Worm (Caenorhabditis elegans) whole organism, late embryonic: ENCODE results near the gene ZC487.1.

ENCODE experiments used
- C08G9.2 ChIP-seq: sonication (generic microtip); optimal IDR thresholded peaks from 2 replicates; lab custom pipeline; 2016; ENCODE audit warnings: mild to moderate bottlenecking, missing genetic modification characterization, moderate library complexity, missing compliant biosample characterization
- C38D4.7 ChIP-seq: fragments of 200-800 bp; sonication (Bioruptor generic); optimal IDR thresholded peaks from 2 replicates; lab custom pipeline; 2018; ENCODE audit warnings: mild to moderate bottlenecking, missing genetic modification characterization, moderate library complexity, missing compliant biosample characterization
- K02D7.2 ChIP-seq: sonication (generic microtip); optimal IDR thresholded peaks from 2 replicates; lab custom pipeline; 2017; ENCODE audit warnings: mild to moderate bottlenecking, missing genetic modification characterization, missing compliant biosample characterization
- T23F11.4 ChIP-seq: fragments of 200-800 bp; sonication (Bioruptor generic); optimal IDR thresholded peaks from 2 replicates; lab custom pipeline; 2018; ENCODE audit warnings: mild to moderate bottlenecking, missing genetic modification characterization, missing compliant biosample characterization
- ahr-1 ChIP-seq: sonication (generic microtip); optimal IDR thresholded peaks from 2 replicates; lab custom pipeline; 2016; ENCODE audit warnings: missing genetic modification characterization, missing compliant biosample characterization
- ceh-14 ChIP-seq: sonication (generic microtip); optimal IDR thresholded peaks from 2 replicates; lab custom pipeline; 2016; ENCODE audit warnings: missing genotype, missing genetic modification characterization, missing compliant biosample characterization
- ceh-30 ChIP-seq: fragments of 150-350 bp; optimal IDR thresholded peaks from 2 replicates; lab custom pipeline; 2014; ENCODE audit warnings: missing biosample characterization, missing genetic modification characterization
- ceh-31 ChIP-seq: sonication (generic microtip); optimal IDR thresholded peaks from 2 replicates; lab custom pipeline; 2016; ENCODE audit warnings: missing genetic modification characterization, missing compliant biosample characterization
- ceh-34 ChIP-seq: sonication (generic microtip); optimal IDR thresholded peaks from 2 replicates; lab custom pipeline; 2016; ENCODE audit warnings: mild to moderate bottlenecking, missing genetic modification characterization, missing compliant biosample characterization
- ceh-45 ChIP-seq: fragments of 200-800 bp; sonication (Bioruptor generic); IDR thresholded peaks from 2 replicates; pipeline ENCODE4 v1.3.6; 2022; ENCODE audit warnings: missing genetic modification reagents, missing genetic modification characterization, missing compliant biosample characterization
- ceh-48 ChIP-seq: sonication (generic microtip); optimal IDR thresholded peaks from 2 replicates; lab custom pipeline; 2016; ENCODE audit warnings: missing genetic modification characterization, inconsistent platforms, missing compliant biosample characterization
- ceh-6 ChIP-seq: fragments of 200-800 bp; sonication (Bioruptor generic); optimal IDR thresholded peaks from 2 replicates; lab custom pipeline; 2018; ENCODE audit warnings: mild to moderate bottlenecking, missing genetic modification characterization, missing compliant biosample characterization
- ceh-9 ChIP-seq: sonication (generic microtip); optimal IDR thresholded peaks from 2 replicates; lab custom pipeline; 2016; ENCODE audit warnings: mild to moderate bottlenecking, missing genetic modification characterization, inconsistent platforms, missing compliant biosample characterization
- dve-1 ChIP-seq: sonication (generic microtip); optimal IDR thresholded peaks from 2 replicates; lab custom pipeline; 2017; ENCODE audit warnings: antibody characterized with exemption, mild to moderate bottlenecking, missing genetic modification characterization, missing compliant biosample characterization
- elt-2 ChIP-seq: sonication (generic microtip); optimal IDR thresholded peaks from 2 replicates; lab custom pipeline; 2016; ENCODE audit warnings: missing genetic modification reagents, missing genetic modification characterization, missing compliant biosample characterization
- eyg-1 ChIP-seq: sonication (generic microtip); optimal IDR thresholded peaks from 2 replicates; lab custom pipeline; 2016; ENCODE audit warnings: missing genotype, missing genetic modification characterization, missing compliant biosample characterization
- fkh-10 ChIP-seq: fragments of 150-350 bp; optimal IDR thresholded peaks from 2 replicates; lab custom pipeline; 2014; ENCODE audit warnings: missing biosample characterization, missing genetic modification reagents, missing genetic modification characterization
- fkh-6 ChIP-seq: sonication (generic microtip); optimal IDR thresholded peaks from 2 replicates; lab custom pipeline; 2016; ENCODE audit warnings: missing genetic modification characterization, missing compliant biosample characterization
- gmeb-2 ChIP-seq: sonication (generic microtip); optimal IDR thresholded peaks from 2 replicates; lab custom pipeline; 2016; ENCODE audit warnings: missing genetic modification characterization, inconsistent platforms, missing compliant biosample characterization
- hlh-13 ChIP-seq: fragments of 200-800 bp; sonication (Bioruptor generic); optimal IDR thresholded peaks from 2 replicates; lab custom pipeline; 2018; ENCODE audit warnings: mild to moderate bottlenecking, missing genetic modification characterization, missing compliant biosample characterization
- hlh-6 ChIP-seq: sonication (generic microtip); optimal IDR thresholded peaks from 2 replicates; lab custom pipeline; 2016; ENCODE audit warnings: missing genotype, missing genetic modification characterization, missing compliant biosample characterization
- lim-6 ChIP-seq: sonication (generic microtip); optimal IDR thresholded peaks from 2 replicates; lab custom pipeline; 2016; ENCODE audit warnings: missing genetic modification characterization, missing compliant biosample characterization
- nfya-1 ChIP-seq: sonication (generic microtip); optimal IDR thresholded peaks from 2 replicates; lab custom pipeline; 2017; ENCODE audit warnings: missing genetic modification characterization, mild to moderate bottlenecking, missing compliant biosample characterization, antibody characterized with exemption, moderate library complexity
- pat-9 ChIP-seq: fragments of 200-800 bp; sonication (Bioruptor generic); optimal IDR thresholded peaks from 2 replicates; lab custom pipeline; 2018; ENCODE audit warnings: mild to moderate bottlenecking, missing genetic modification characterization, moderate library complexity, missing compliant biosample characterization
- pax-1 ChIP-seq: fragments of 150-350 bp; optimal IDR thresholded peaks from 2 replicates; lab custom pipeline; 2014; ENCODE audit warnings: missing biosample characterization, missing genetic modification characterization
- pha-4 ChIP-seq: fragments of 150-350 bp; optimal IDR thresholded peaks from 2 replicates; lab custom pipeline; 2018; ENCODE audit warnings: missing biosample characterization, missing genetic modification reagents, missing genetic modification characterization
- pros-1 ChIP-seq: fragments of 150-350 bp; optimal IDR thresholded peaks from 2 replicates; lab custom pipeline; 2014; ENCODE audit warnings: missing biosample characterization, missing genetic modification reagents, missing genetic modification characterization
- sdc-2 ChIP-seq: sonication (generic microtip); optimal IDR thresholded peaks from 2 replicates; lab custom pipeline; 2016; ENCODE audit warnings: missing genotype, missing genetic modification characterization, missing compliant biosample characterization
- syd-9 ChIP-seq: sonication (generic microtip); optimal IDR thresholded peaks from 2 replicates; lab custom pipeline; 2016; ENCODE audit warnings: mild to moderate bottlenecking, missing genetic modification characterization, moderate library complexity, missing compliant biosample characterization
- tbx-2 ChIP-seq: sonication (generic microtip); optimal IDR thresholded peaks from 2 replicates; lab custom pipeline; 2016; ENCODE audit warnings: missing genetic modification characterization, missing compliant biosample characterization
- tbx-7 ChIP-seq: sonication (generic microtip); optimal IDR thresholded peaks from 2 replicates; lab custom pipeline; 2016; ENCODE audit warnings: missing genotype, missing genetic modification characterization, missing compliant biosample characterization
- ttx-3 ChIP-seq: sonication (generic microtip); optimal IDR thresholded peaks from 2 replicates; lab custom pipeline; 2016; ENCODE audit warnings: missing genetic modification reagents, missing genetic modification characterization, missing compliant biosample characterization
- unc-3 ChIP-seq, 2 experiments: fragments of 200-800 bp in 1 of 2; sonication (Bioruptor generic) in 1 of 2; sonication (generic microtip) in 1 of 2; conservative IDR thresholded peaks in 1 of 2; optimal IDR thresholded peaks in 1 of 2; 2 replicates each; pipeline versions ENCODE4 v1.3.6 to Lab custom; 2016 to 2022; ENCODE audit warnings: missing compliant biosample characterization in 2 of 2, missing genetic modification characterization in 2 of 2, missing genetic modification reagents in 1 of 2
- unc-42 ChIP-seq: sonication (generic microtip); optimal IDR thresholded peaks from 2 replicates; lab custom pipeline; 2016; ENCODE audit warnings: missing genotype, missing genetic modification characterization, missing compliant biosample characterization
- unc-86 ChIP-seq: sonication (generic microtip); optimal IDR thresholded peaks from 2 replicates; lab custom pipeline; 2016; ENCODE audit warnings: missing genetic modification characterization, missing compliant biosample characterization
- zip-5 ChIP-seq: sonication (generic microtip); optimal IDR thresholded peaks from 2 replicates; lab custom pipeline; 2016; ENCODE audit warnings: missing genetic modification characterization, missing compliant biosample characterization
- ztf-16 ChIP-seq: sonication (generic microtip); optimal IDR thresholded peaks from 2 replicates; lab custom pipeline; 2017; ENCODE audit warnings: missing genetic modification characterization, missing compliant biosample characterization

ZC487.1 gene

ce11 chrV:6727222-6727621 is at the start of gene ZC487.1:
Gene ZC487.1 (plus strand): TSS chrV:6727522.
- TF ChIP-seq sdc-2 (no peak), pat-9 (tag; lab: Kevin White, UChicago) (no peak), ceh-30 (tag; lab: Kevin White, UChicago) (no peak), gmeb-2 (tag; lab: Kevin White, UChicago) (no peak), ceh-31 (tag; lab: Kevin White, UChicago) (no peak), ceh-45 (no peak), C38D4.7 (GFP tag; lab: Kevin White, UChicago) (no peak), syd-9 (tag; lab: Kevin White, UChicago) (no peak), unc-86 (no peak), hlh-13 (GFP tag; lab: Kevin White, UChicago) (no peak), elt-2 (no peak), ceh-9 (tag; lab: Kevin White, UChicago) (no peak), tbx-2 (tag; lab: Kevin White, UChicago) (no peak), ztf-16 (tag; lab: Kevin White, UChicago) (no peak), ceh-48 (no peak), lim-6 (tag; lab: Kevin White, UChicago) (no peak)

ce11 chrV:6681501-6681900 is 45.8 kb upstream of the ZC487.1 start, which contains the start of gene egl-46:
Gene egl-46 (minus strand): TSS chrV:6681573.
- TF ChIP-seq unc-42 (tag; lab: Kevin White, UChicago) (no peak), eyg-1 (no peak), C08G9.2 (tag; lab: Kevin White, UChicago) (no peak), tbx-2 (tag; lab: Kevin White, UChicago) (no peak), hlh-6 (tag; lab: Kevin White, UChicago) (no peak), ceh-34 (tag; lab: Kevin White, UChicago) (no peak), zip-5 (tag; lab: Kevin White, UChicago) (no peak), K02D7.2 (tag; lab: Kevin White, UChicago) (no peak), ceh-14 (tag; lab: Kevin White, UChicago) (no peak)

- TF ChIP-seq ceh-31 (tag; lab: Kevin White, UChicago) (no peak), elt-2 (no peak), ahr-1 (tag; lab: Kevin White, UChicago) (no peak), pha-4 (tag; lab: Kevin White, UChicago) (no peak), unc-3 (GFP tag; conservative IDR thresholded peaks at IDR 0.05; lab: Robert Waterston, UW) (no peak), unc-3 (tag; optimal IDR thresholded peaks at IDR 0.05; lab: Kevin White, UChicago) (no peak), ceh-6 (GFP tag; lab: Kevin White, UChicago) (no peak), dve-1 (tag; lab: Kevin White, UChicago) (no peak), T23F11.4 (GFP tag; lab: Kevin White, UChicago) (no peak), nfya-1 (tag; lab: Kevin White, UChicago) (no peak), K02D7.2 (tag; lab: Kevin White, UChicago) (no peak), pax-1 (tag; lab: Kevin White, UChicago) (no peak), ceh-45 (no peak), ceh-30 (tag; lab: Kevin White, UChicago) (no peak), fkh-6 (tag; lab: Kevin White, UChicago) (no peak), fkh-10 (GFP tag; lab: Kevin White, UChicago) (no peak), syd-9 (tag; lab: Kevin White, UChicago) (no peak), pros-1 (tag; lab: Kevin White, UChicago) (no peak), tbx-7 (tag; lab: Kevin White, UChicago) (no peak), ttx-3 (no peak)
- TF ChIP-seq, all 69 proteins: peak for 0
Observed at ce11 chrV:6683282-6683681, 44.0 kb upstream of the ZC487.1 start.
